Fruit fly (Drosophila melanogaster): ENCODE data around the gene CG32485.

The CG32485 gene

DNA sequence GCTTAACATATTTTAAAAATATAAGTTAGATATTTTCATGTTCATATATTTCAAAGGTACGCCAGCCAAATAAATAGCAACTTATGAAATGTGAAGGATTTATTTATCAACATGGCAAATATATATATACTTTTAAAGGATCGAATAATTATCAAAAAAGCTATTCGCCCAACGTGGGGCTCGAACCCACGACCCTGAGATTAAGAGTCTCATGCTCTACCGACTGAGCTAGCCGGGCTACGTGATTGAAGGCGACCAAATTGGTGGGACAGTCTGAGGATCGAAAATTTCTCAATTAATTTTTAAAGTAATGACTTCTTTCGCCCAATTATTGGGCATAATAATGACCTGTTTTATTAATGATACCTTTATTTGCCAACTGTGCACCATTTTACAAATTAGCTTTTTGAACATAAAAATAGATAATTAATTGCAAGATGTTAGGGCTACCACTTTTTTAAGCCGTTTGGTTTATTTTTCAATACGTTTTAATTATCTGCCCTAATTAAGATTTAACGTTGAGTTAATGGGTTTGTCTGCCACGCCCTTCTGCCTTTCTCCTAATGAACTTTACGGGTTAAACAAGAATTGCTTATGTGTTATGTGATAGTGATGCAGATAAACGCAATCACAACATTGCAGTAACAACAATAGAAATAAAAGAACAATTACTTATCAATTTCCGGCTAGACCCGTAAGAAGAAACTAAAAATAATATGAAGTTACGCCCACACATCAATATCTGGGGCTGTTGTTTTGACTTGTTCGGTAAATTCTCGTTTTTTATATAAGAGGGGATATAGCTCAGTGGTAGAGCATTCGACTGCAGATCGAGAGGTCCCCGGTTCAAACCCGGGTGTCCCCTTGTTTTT is 46.8 kb downstream of the CG32485 start:
- TF ChIP-seq zen2 (GFP tag; IDR thresholded peaks at IDR 0.05; ENCODE audit: partially characterized antibody) (peak; percentile 62; the same call in 2 of the 3 replicates), CG12769 (tag; optimal IDR thresholded peaks at IDR 0.05) (no peak), ftz-f1 (GFP tag; optimal IDR thresholded peaks at IDR 0.05) (no peak), CG4424 (GFP tag; optimal IDR thresholded peaks at IDR 0.05) (no peak), CG32767 (GFP tag; IDR thresholded peaks at IDR 0.05) (no peak), CG5245 (GFP tag; optimal IDR thresholded peaks at IDR 0.05) (no peak), nau (GFP tag; optimal IDR thresholded peaks at IDR 0.05) (no peak), Bdp1 (GFP tag; optimal IDR thresholded peaks at IDR 0.05) (peak; percentile 97), sug (tag; optimal IDR thresholded peaks at IDR 0.05) (no peak), tap (tag; optimal IDR thresholded peaks at IDR 0.05) (no peak), eyg (GFP tag; optimal IDR thresholded peaks at IDR 0.05) (no peak), vnd (GFP tag; IDR thresholded peaks at IDR 0.05; ENCODE audit: partially characterized antibody) (peak; percentile 44; the same call in 1 of the 3 replicates), fd3F (GFP tag; optimal IDR thresholded peaks at IDR 0.05) (no peak), CTCF (GFP tag; optimal IDR thresholded peaks at IDR 0.05) (no peak), Usf (GFP tag; optimal IDR thresholded peaks at IDR 0.05) (no peak), nmo (GFP tag; optimal IDR thresholded peaks at IDR 0.05) (no peak), row (GFP tag; IDR thresholded peaks at IDR 0.05) (no peak), dan (GFP tag; IDR thresholded peaks at IDR 0.05) (no peak), CG10462 (GFP tag; optimal IDR thresholded peaks at IDR 0.05) (no peak), lola (GFP tag; optimal IDR thresholded peaks at IDR 0.05) (no peak), CG6791 (GFP tag; IDR thresholded peaks at IDR 0.05; ENCODE audit: partially characterized antibody) (peak; percentile 75), NC2α (GFP tag; optimal IDR thresholded peaks at IDR 0.05) (no peak), rib (GFP tag; IDR thresholded peaks at IDR 0.05) (no peak), CG1792 (GFP tag; optimal IDR thresholded peaks at IDR 0.05) (no peak), Pdp1 (GFP tag; optimal IDR thresholded peaks at IDR 0.05) (peak in 1 of 2 experiments; percentile 68), zfh2 (GFP tag; optimal IDR thresholded peaks at IDR 0.05) (no peak), CG10565 (GFP tag; optimal IDR thresholded peaks at IDR 0.05) (no peak), bbx (GFP tag; IDR thresholded peaks at IDR 0.05; ENCODE audit: partially characterized antibody) (peak; percentile 52), CG2129 (GFP tag; IDR thresholded peaks at IDR 0.05; ENCODE audit: partially characterized antibody) (no peak), CG3065 (GFP tag; optimal IDR thresholded peaks at IDR 0.05) (peak; percentile 19), ems (GFP tag; optimal IDR thresholded peaks at IDR 0.05) (no peak), sd (tag; optimal IDR thresholded peaks at IDR 0.05) (no peak), Mes4 (GFP tag; optimal IDR thresholded peaks at IDR 0.05) (no peak), ac (GFP tag; optimal IDR thresholded peaks at IDR 0.05) (no peak), CG10147 (GFP tag; optimal IDR thresholded peaks at IDR 0.05) (no peak), CG7963 (GFP tag; IDR thresholded peaks at IDR 0.05; ENCODE audit: partially characterized antibody) (peak; percentile 67; the same call in 2 of the 3 replicates), exex (tag; optimal IDR thresholded peaks at IDR 0.05) (peak; percentile 71), CG42726 (GFP tag; IDR thresholded peaks at IDR 0.05; ENCODE audit: partially characterized antibody) (peak; percentile 65; the same call in 1 of the 2 replicates), tna (GFP tag; IDR thresholded peaks at IDR 0.05; ENCODE audit: partially characterized antibody) (peak; percentile 61; the same call in 1 of the 2 replicates), CG17912 (GFP tag; optimal IDR thresholded peaks at IDR 0.05) (no peak), vvl (GFP tag; IDR thresholded peaks at IDR 0.05) (peak; percentile 13; the same call in 1 of the 2 replicates), CG7372 (GFP tag; IDR thresholded peaks at IDR 0.05) (no peak), Dll (GFP tag; IDR thresholded peaks at IDR 0.05; ENCODE audit: partially characterized antibody) (peak; percentile 15; the same call in 1 of the 4 replicates), wdn (GFP tag; IDR thresholded peaks at IDR 0.05) (no peak), H2.0 (GFP tag; IDR thresholded peaks at IDR 0.05) (no peak), CG7271 (tag; optimal IDR thresholded peaks at IDR 0.05) (no peak), CG16813 (GFP tag; IDR thresholded peaks at IDR 0.05; ENCODE audit: partially characterized antibody) (peak; percentile 73), Fer2 (tag; optimal IDR thresholded peaks at IDR 0.05) (no peak)

Data from whole organism, embryonic.